Worm (Caenorhabditis elegans) whole organism, young adult: Measurements from ENCODE around the gene rpl-36.A.
A peak's percentile ranks its signal among the peaks of the same experiment; 100 is the strongest.

Source experiments
- B0019.2 ChIP-seq: fragments of 200-800 bp; sonication (Bioruptor generic); conservative IDR thresholded peaks from 2 replicates; pipeline ENCODE4 v1.3.6; 2022; ENCODE audit warnings: missing genetic modification reagents, missing genetic modification characterization, missing compliant biosample characterization
- B0261.1 ChIP-seq: sonication (generic microtip); optimal IDR thresholded peaks from 2 replicates; lab custom pipeline; 2016; ENCODE audit warnings: mild to moderate bottlenecking, missing genetic modification characterization, moderate library complexity, missing compliant biosample characterization
- B0336.3 ChIP-seq: fragments of 200-800 bp; sonication (Bioruptor generic); IDR thresholded peaks from 2 replicates; pipeline ENCODE4 v1.3.6; 2022; ENCODE audit warnings: missing genetic modification characterization, missing compliant biosample characterization
- F22D6.2 ChIP-seq: sonication (generic microtip); optimal IDR thresholded peaks from 2 replicates; lab custom pipeline; 2016; ENCODE audit warnings: mild to moderate bottlenecking, missing genetic modification characterization, missing compliant biosample characterization
- F33H1.4 ChIP-seq: fragments of 200-800 bp; sonication (Bioruptor generic); IDR thresholded peaks from 2 replicates; pipeline ENCODE4 v1.3.6; 2022; ENCODE audit warnings: missing genetic modification reagents, missing genetic modification characterization, missing compliant biosample characterization
- F49E8.2 ChIP-seq: sonication (generic microtip); optimal IDR thresholded peaks from 3 replicates; lab custom pipeline; 2017; ENCODE audit warnings: missing genetic modification characterization, mild to moderate bottlenecking, missing compliant biosample characterization, antibody characterized with exemption, moderate library complexity; ENCODE audit not compliant: insufficient read depth
- F52B5.7 ChIP-seq: sonication (generic microtip); optimal IDR thresholded peaks from 2 replicates; lab custom pipeline; 2016; ENCODE audit warnings: mild to moderate bottlenecking, missing genetic modification characterization, missing compliant biosample characterization
- K12H6.12 ChIP-seq: fragments of 200-800 bp; sonication (Bioruptor generic); optimal IDR thresholded peaks from 2 replicates; lab custom pipeline; 2018; ENCODE audit warnings: mild to moderate bottlenecking, missing genetic modification characterization, missing compliant biosample characterization
- T07F8.4 ChIP-seq: sonication (generic microtip); optimal IDR thresholded peaks from 2 replicates; lab custom pipeline; 2016; ENCODE audit warnings: mild to moderate bottlenecking, missing genetic modification characterization, moderate library complexity, missing compliant biosample characterization
- T26A5.8 ChIP-seq: sonication (generic microtip); optimal IDR thresholded peaks from 2 replicates; lab custom pipeline; 2016; ENCODE audit warnings: missing genetic modification characterization, missing compliant biosample characterization
- Y53F4B.3 ChIP-seq: fragments of 200-800 bp; sonication (Bioruptor generic); IDR thresholded peaks from 2 replicates; pipeline ENCODE4 v1.3.6; 2022; ENCODE audit warnings: missing genetic modification reagents, missing genetic modification characterization, missing compliant biosample characterization
- Y56A3A.18 ChIP-seq: fragments of 200-800 bp; sonication (Bioruptor generic); IDR thresholded peaks from 2 replicates; pipeline ENCODE4 v1.3.6; 2022; ENCODE audit warnings: missing genetic modification reagents, missing genetic modification characterization, missing compliant biosample characterization
- aptf-3 ChIP-seq: fragments of 200-800 bp; sonication (Bioruptor generic); IDR thresholded peaks from 2 replicates; pipeline ENCODE4 v1.3.6; 2022; ENCODE audit warnings: missing genetic modification characterization, missing compliant biosample characterization
- bed-2 ChIP-seq: fragments of 200-800 bp; sonication (Bioruptor generic); IDR thresholded peaks from 2 replicates; pipeline ENCODE4 v1.3.6; 2022; ENCODE audit warnings: missing genetic modification reagents, missing genetic modification characterization, missing compliant biosample characterization
- cebp-2 ChIP-seq: fragments of 200-800 bp; sonication (Bioruptor generic); IDR thresholded peaks from 2 replicates; pipeline ENCODE4 v1.3.6; 2022; ENCODE audit warnings: missing genetic modification characterization, missing compliant biosample characterization
- ceh-100 ChIP-seq: fragments of 200-800 bp; sonication (Bioruptor generic); IDR thresholded peaks from 2 replicates; pipeline ENCODE4 v1.3.6; 2022; ENCODE audit warnings: missing genetic modification reagents, missing genetic modification characterization, missing compliant biosample characterization
- ceh-58 ChIP-seq: fragments of 200-800 bp; sonication (Bioruptor generic); IDR thresholded peaks from 2 replicates; pipeline ENCODE4 v1.3.6; 2022; ENCODE audit warnings: missing genetic modification characterization, missing compliant biosample characterization
- chd-7 ChIP-seq: sonication (generic microtip); optimal IDR thresholded peaks from 2 replicates; lab custom pipeline; 2016; ENCODE audit warnings: mild to moderate bottlenecking, missing genetic modification characterization, moderate library complexity, missing compliant biosample characterization
- dox-1 ChIP-seq: fragments of 200-800 bp; sonication (Bioruptor generic); IDR thresholded peaks from 2 replicates; pipeline ENCODE4 v1.3.6; 2022; ENCODE audit warnings: missing genetic modification reagents, missing genetic modification characterization, missing compliant biosample characterization
- egl-18 ChIP-seq: fragments of 200-800 bp; sonication (Bioruptor generic); IDR thresholded peaks from 2 replicates; pipeline ENCODE4 v1.3.6; 2022; ENCODE audit warnings: missing genetic modification reagents, missing genetic modification characterization, missing compliant biosample characterization
- fkh-3 ChIP-seq: sonication (generic microtip); optimal IDR thresholded peaks from 2 replicates; lab custom pipeline; 2016; ENCODE audit warnings: mild to moderate bottlenecking, missing genetic modification characterization, missing compliant biosample characterization
- gei-17 ChIP-seq: fragments of 200-800 bp; sonication (Bioruptor generic); optimal IDR thresholded peaks from 2 replicates; lab custom pipeline; 2018; ENCODE audit warnings: mild to moderate bottlenecking, missing genetic modification characterization, missing compliant biosample characterization
- him-1 ChIP-seq: sonication (generic microtip); optimal IDR thresholded peaks from 2 replicates; lab custom pipeline; 2016; ENCODE audit warnings: missing genotype, missing genetic modification reagents, missing genetic modification characterization, missing compliant biosample characterization
- hlh-12 ChIP-seq: sonication (generic microtip); optimal IDR thresholded peaks from 2 replicates; lab custom pipeline; 2016; ENCODE audit warnings: missing genetic modification characterization, missing compliant biosample characterization
- hmg-1.2 ChIP-seq: fragments of 200-800 bp; sonication (Bioruptor generic); IDR thresholded peaks from 2 replicates; pipeline ENCODE4 v1.3.6; 2022; ENCODE audit warnings: missing genetic modification reagents, missing genetic modification characterization, missing compliant biosample characterization
- hmg-20 ChIP-seq: fragments of 200-800 bp; sonication (Bioruptor generic); IDR thresholded peaks from 2 replicates; pipeline ENCODE4 v1.3.6; 2022; ENCODE audit warnings: missing genetic modification reagents, missing genetic modification characterization, missing compliant biosample characterization
- hrde-1 ChIP-seq: sonication (generic microtip); optimal IDR thresholded peaks from 2 replicates; lab custom pipeline; 2016; ENCODE audit warnings: missing genetic modification characterization, mild to moderate bottlenecking, missing compliant biosample characterization, moderate library complexity, missing genotype, missing genetic modification reagents, borderline replicate concordance
- let-526 ChIP-seq: fragments of 200-800 bp; sonication (Bioruptor generic); IDR thresholded peaks from 2 replicates; pipeline ENCODE4 v1.3.6; 2022; ENCODE audit warnings: missing genetic modification reagents, missing genetic modification characterization, missing compliant biosample characterization
- lin-26 ChIP-seq: fragments of 200-800 bp; sonication (Bioruptor generic); IDR thresholded peaks from 2 replicates; pipeline ENCODE4 v1.3.6; 2022; ENCODE audit warnings: missing genetic modification reagents, missing genetic modification characterization, missing compliant biosample characterization
- mes-4 ChIP-seq: sonication (generic microtip); optimal IDR thresholded peaks from 2 replicates; lab custom pipeline; 2016; ENCODE audit warnings: missing genotype, missing genetic modification characterization, missing compliant biosample characterization
- nfya-2 ChIP-seq: fragments of 200-800 bp; sonication (Bioruptor generic); IDR thresholded peaks from 2 replicates; pipeline ENCODE4 v1.3.6; 2022; ENCODE audit warnings: missing genetic modification reagents, missing genetic modification characterization, missing compliant biosample characterization
- nhr-27 ChIP-seq: fragments of 200-800 bp; sonication (Bioruptor generic); optimal IDR thresholded peaks from 2 replicates; lab custom pipeline; 2018; ENCODE audit warnings: mild to moderate bottlenecking, missing genetic modification characterization, moderate library complexity, missing compliant biosample characterization
- nhr-90 ChIP-seq: sonication (generic microtip); optimal IDR thresholded peaks from 2 replicates; lab custom pipeline; 2016; ENCODE audit warnings: missing genotype, mild to moderate bottlenecking, missing genetic modification characterization, missing compliant biosample characterization
- repo-1 ChIP-seq: sonication (generic microtip); optimal IDR thresholded peaks from 2 replicates; lab custom pipeline; 2017; ENCODE audit warnings: mild to moderate bottlenecking, missing genetic modification characterization, missing compliant biosample characterization
- tlf-1 ChIP-seq: fragments of 200-800 bp; sonication (Bioruptor generic); optimal IDR thresholded peaks from 2 replicates; lab custom pipeline; 2018; ENCODE audit warnings: mild to moderate bottlenecking, missing genetic modification characterization, missing compliant biosample characterization
- zim-3 ChIP-seq: sonication (generic microtip); optimal IDR thresholded peaks from 2 replicates; lab custom pipeline; 2017; ENCODE audit warnings: mild to moderate bottlenecking, missing genetic modification characterization, moderate library complexity, missing compliant biosample characterization
- ztf-25 ChIP-seq: fragments of 200-800 bp; sonication (Bioruptor generic); IDR thresholded peaks from 2 replicates; pipeline ENCODE4 v1.3.6; 2022; ENCODE audit warnings: missing genetic modification reagents, missing genetic modification characterization, missing compliant biosample characterization
- ztf-6 ChIP-seq: fragments of 200-800 bp; sonication (Bioruptor generic); IDR thresholded peaks from 2 replicates; pipeline ENCODE4 v1.3.6; 2022; ENCODE audit warnings: missing genetic modification reagents, missing genetic modification characterization, missing compliant biosample characterization

The rpl-36.A gene

DNA sequence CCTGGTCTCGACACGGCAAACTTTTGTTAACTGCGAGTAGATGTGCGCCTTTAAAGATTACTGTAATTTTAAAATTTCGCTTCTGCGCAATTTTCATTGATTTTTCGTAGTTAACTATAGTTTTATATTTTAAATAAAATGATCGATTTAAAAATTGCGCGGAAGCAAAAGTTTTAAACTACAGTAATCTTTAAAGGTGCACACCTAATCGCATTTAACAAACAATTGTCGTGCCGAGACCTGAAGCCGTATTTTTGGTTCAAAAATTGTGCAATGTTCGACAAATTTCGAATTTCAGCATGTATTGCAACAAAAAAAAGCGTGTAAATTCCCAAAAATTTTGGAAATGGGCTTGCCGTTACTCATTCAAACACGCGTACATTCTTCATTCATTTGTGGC lies 2.6 kb downstream of the rpl-36.A start (continued):
- no peak for TF ChIP-seq tlf-1 (GFP tag; lab: Kevin White, UChicago)
- TF ChIP-seq chd-7 (tag; lab: Kevin White, UChicago): no peak
- TF ChIP-seq mes-4 (tag; lab: Kevin White, UChicago): no peak
- peak; percentile 2 for TF ChIP-seq him-1 (tag; lab: Kevin White, UChicago)
- no peak for TF ChIP-seq ztf-6
- peak; percentile 65 for TF ChIP-seq F33H1.4
- no peak for TF ChIP-seq nhr-90 (tag; lab: Kevin White, UChicago)
- TF ChIP-seq repo-1: no peak

DNA sequence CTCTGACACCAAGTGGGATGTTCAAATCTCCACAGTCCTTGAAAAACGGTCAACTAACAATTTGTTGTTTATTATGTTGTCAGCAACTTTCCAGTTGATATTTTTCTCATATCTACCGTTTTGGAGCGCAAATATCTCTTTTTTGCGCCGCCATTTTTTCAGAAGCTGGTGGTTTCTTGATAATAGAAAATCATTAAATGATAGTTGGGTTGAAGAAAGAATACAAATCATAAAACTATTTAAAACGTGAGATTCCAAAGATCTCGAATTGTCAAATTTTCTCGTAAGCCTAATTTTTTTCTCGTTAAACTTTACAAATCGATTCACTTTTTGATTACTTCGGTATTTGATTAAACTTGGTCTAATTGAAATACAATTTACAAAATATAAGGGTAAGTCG lies 4.6 kb downstream of the rpl-36.A start, which contains the start of gene rpl-42:
TSS of gene rpl-42 (plus strand) at position 301 of the 400 bp plus-strand sequence.
- no peak for TF ChIP-seq cebp-2 (GFP tag; lab: Robert Waterston, UW)
- TF ChIP-seq B0019.2 (GFP tag; lab: Robert Waterston, UW): no peak
- no peak for TF ChIP-seq hmg-20 (GFP tag; lab: Robert Waterston, UW)
- no peak for TF ChIP-seq gei-17
- no peak for TF ChIP-seq F49E8.2 (tag; lab: Kevin White, UChicago)
- no peak for TF ChIP-seq nfya-2 (GFP tag; lab: Robert Waterston, UW)
- no peak for TF ChIP-seq repo-1
- no peak for TF ChIP-seq lin-26 (GFP tag; lab: Robert Waterston, UW)
- TF ChIP-seq K12H6.12 (tag; lab: Kevin White, UChicago): no peak
- TF ChIP-seq hmg-1.2: no peak
- TF ChIP-seq nhr-27: no peak
- no peak for TF ChIP-seq B0261.1 (tag; lab: Kevin White, UChicago)
- no peak for TF ChIP-seq ceh-58 (GFP tag; lab: Robert Waterston, UW)
- TF ChIP-seq ztf-25 (GFP tag; lab: Robert Waterston, UW): no peak
- TF ChIP-seq hlh-12 (tag; lab: Kevin White, UChicago): no peak
- no peak for TF ChIP-seq chd-7 (tag; lab: Kevin White, UChicago)

DNA sequence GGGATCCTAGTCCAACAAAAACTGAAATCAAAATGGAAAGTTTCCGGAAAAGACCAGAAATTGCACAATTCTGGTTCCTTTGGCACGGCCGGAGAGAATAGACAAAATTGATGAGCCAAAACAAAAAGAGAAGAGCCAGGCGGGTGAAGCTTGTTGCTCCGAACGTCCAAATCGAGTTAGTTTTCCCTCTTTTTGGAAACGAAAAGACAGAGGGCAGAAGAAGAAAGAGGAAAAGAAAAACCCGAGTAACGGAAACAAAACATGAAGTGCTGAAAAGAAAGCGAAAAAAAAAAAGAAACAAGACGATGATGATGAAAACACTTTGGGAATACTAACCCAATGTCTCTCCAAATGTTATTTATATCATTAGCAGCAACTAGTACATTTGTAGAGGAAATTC lies 5.4 kb downstream of the rpl-36.A start:
- TF ChIP-seq egl-18 (GFP tag; lab: Robert Waterston, UW): no peak
- TF ChIP-seq tlf-1 (GFP tag; lab: Kevin White, UChicago): no peak
- no peak for TF ChIP-seq lin-26 (GFP tag; lab: Robert Waterston, UW)
- TF ChIP-seq zim-3 (tag; lab: Kevin White, UChicago): no peak
- no peak for TF ChIP-seq Y56A3A.18 (GFP tag; lab: Robert Waterston, UW)
- no peak for TF ChIP-seq Y53F4B.3 (GFP tag; lab: Robert Waterston, UW)
- no peak for TF ChIP-seq F22D6.2 (tag; lab: Kevin White, UChicago)
- no peak for TF ChIP-seq dox-1 (GFP tag; lab: Robert Waterston, UW)
- no peak for TF ChIP-seq B0336.3 (GFP tag; lab: Robert Waterston, UW)
- TF ChIP-seq fkh-3 (tag; lab: Kevin White, UChicago): no peak
- TF ChIP-seq T07F8.4 (tag; lab: Kevin White, UChicago): no peak
- no peak for TF ChIP-seq let-526
- TF ChIP-seq bed-2 (GFP tag; lab: Robert Waterston, UW): no peak
- no peak for TF ChIP-seq hrde-1
- no peak for TF ChIP-seq F52B5.7 (tag; lab: Kevin White, UChicago)
- no peak for TF ChIP-seq gei-17
- TF ChIP-seq ceh-100 (GFP tag; lab: Robert Waterston, UW): no peak
- no peak for TF ChIP-seq T26A5.8 (tag; lab: Kevin White, UChicago)
- TF ChIP-seq aptf-3 (GFP tag; lab: Robert Waterston, UW): no peak
